Worm (Caenorhabditis elegans): ENCODE measurements around the gene F56F11.4.

Gene F56F11.4

ce11 chrIII:2869033-2869432, 13.0 kb downstream of the F56F11.4 start:
- TF ChIP-seq hpl-2 (GFP tag; optimal IDR thresholded peaks at IDR 0.05) (no peak), elt-3 (tag; optimal IDR thresholded peaks at IDR 0.05) (peak in 1 of 6 experiments; percentile 7)

ce11 chrIII:2869512-2869911, 13.5 kb downstream of the F56F11.4 start:
- TF ChIP-seq lin-13 (GFP tag; optimal IDR thresholded peaks at IDR 0.05) (no peak), ceh-88 (GFP tag; IDR thresholded peaks at IDR 0.05) (no peak), elt-2 (tag; optimal IDR thresholded peaks at IDR 0.05) (peak; percentile 45), nhr-85 (tag) (no peak), C04F5.9 (tag; optimal IDR thresholded peaks at IDR 0.05) (no peak)

ce11 chrIII:2870228-2870627, 14.2 kb downstream of the F56F11.4 start:
- peak; percentile 33 for TF ChIP-seq jun-1 (tag; optimal IDR thresholded peaks at IDR 0.05)
- TF ChIP-seq unc-86 (tag; optimal IDR thresholded peaks at IDR 0.05) = no peak
- no peak for TF ChIP-seq efl-1 (optimal IDR thresholded peaks at IDR 0.05)
- peak in 1 of 2 experiments; percentile 50 for TF ChIP-seq efl-1 (GFP tag; optimal IDR thresholded peaks at IDR 0.05 in 1 of 2)
- TF ChIP-seq lin-35 (GFP tag; optimal IDR thresholded peaks at IDR 0.05) = peak in 1 of 2 experiments; percentile 31
- no peak for TF ChIP-seq sup-37 (GFP tag; optimal IDR thresholded peaks at IDR 0.05)
- TF ChIP-seq lsy-2 (tag; optimal IDR thresholded peaks at IDR 0.05) = peak in 1 of 2 experiments; percentile 2
- TF ChIP-seq C34B4.2 (tag; optimal IDR thresholded peaks at IDR 0.05) = no peak
- peak; percentile 4 for TF ChIP-seq nhr-71 (tag; optimal IDR thresholded peaks at IDR 0.05)
- TF ChIP-seq zip-4 (GFP tag; optimal IDR thresholded peaks at IDR 0.05) = no peak
- TF ChIP-seq nhr-20 (tag; optimal IDR thresholded peaks at IDR 0.05) = peak; percentile 4
- peak; percentile 86 for TF ChIP-seq elt-2 (tag; optimal IDR thresholded peaks at IDR 0.05)
- peak; percentile 6 for TF ChIP-seq blmp-1 (tag; optimal IDR thresholded peaks at IDR 0.05)
- no peak for TF ChIP-seq mdl-1 (tag; optimal IDR thresholded peaks at IDR 0.05)

- TF ChIP-seq snpc-4 (tag; optimal IDR thresholded peaks at IDR 0.05) (no peak), nhr-12 (tag; optimal IDR thresholded peaks at IDR 0.05) (no peak), mef-2 (tag; optimal IDR thresholded peaks at IDR 0.05) (no peak), lir-3 (tag; optimal IDR thresholded peaks at IDR 0.05; ENCODE audit: poor library complexity) (no peak), sup-37 (GFP tag; optimal IDR thresholded peaks at IDR 0.05) (no peak), snu-23 (GFP tag; optimal IDR thresholded peaks at IDR 0.05) (peak; percentile 88), rnt-1 (tag; optimal IDR thresholded peaks at IDR 0.05) (peak; percentile 70), efl-1 (optimal IDR thresholded peaks at IDR 0.05) (peak; percentile 21 to 36), efl-1 (GFP tag; optimal IDR thresholded peaks at IDR 0.05 in 1 of 2) (peak in 1 of 2 experiments; percentile 1), xbp-1 (tag; optimal IDR thresholded peaks at IDR 0.05) (peak; percentile 46), nhr-77 (tag; optimal IDR thresholded peaks at IDR 0.05) (peak; percentile 64), fkh-10 (GFP tag; optimal IDR thresholded peaks at IDR 0.05) (no peak), isw-1 (GFP tag; IDR thresholded peaks at IDR 0.05) (no peak), egl-27 (tag; optimal IDR thresholded peaks at IDR 0.05) (peak in 1 of 2 experiments; percentile 41), tbx-2 (tag; optimal IDR thresholded peaks at IDR 0.05) (peak; percentile 77), vab-15 (tag; optimal IDR thresholded peaks at IDR 0.05) (peak; percentile 74), blmp-1 (tag; optimal IDR thresholded peaks at IDR 0.05) (peak; percentile 94), C16A3.4 (tag; optimal IDR thresholded peaks at IDR 0.05) (peak; percentile 68), lin-14 (GFP tag; optimal IDR thresholded peaks at IDR 0.05) (peak; percentile 97), zag-1 (tag; optimal IDR thresholded peaks at IDR 0.05) (no peak), pax-3 (tag; optimal IDR thresholded peaks at IDR 0.05) (no peak), hpl-2 (GFP tag; optimal IDR thresholded peaks at IDR 0.05) (no peak), fos-1 (tag; optimal IDR thresholded peaks at IDR 0.05) (no peak), nhr-20 (tag; optimal IDR thresholded peaks at IDR 0.05) (peak; percentile 90), nhr-71 (tag; optimal IDR thresholded peaks at IDR 0.05) (peak; percentile 87), unc-130 (tag; optimal IDR thresholded peaks at IDR 0.05) (peak; percentile 16), unc-98 (GFP tag; IDR thresholded peaks at IDR 0.05) (no peak), sox-4 (tag; optimal IDR thresholded peaks at IDR 0.05) (no peak), egl-13 (tag; optimal IDR thresholded peaks at IDR 0.05) (no peak), nhr-85 (tag) (peak; percentile 99), unc-62 (GFP tag; optimal IDR thresholded peaks at IDR 0.05) (no peak), mdl-1 (tag; optimal IDR thresholded peaks at IDR 0.05) (peak in 1 of 2 experiments; percentile 78), sptf-1 (tag; optimal IDR thresholded peaks at IDR 0.05) (no peak), ama-1 (optimal IDR thresholded peaks at IDR 0.05) (no peak), ceh-88 (GFP tag; IDR thresholded peaks at IDR 0.05) (no peak), hlh-17 (GFP tag; optimal IDR thresholded peaks at IDR 0.05; ENCODE audit: borderline replicate concordance) (no peak), nhr-90 (tag; optimal IDR thresholded peaks at IDR 0.05; ENCODE audit: poor library complexity) (peak; percentile 84)
Observed at ce11 chrIII:2871817-2872216, 15.8 kb downstream of the F56F11.4 start.
